Worm (Caenorhabditis elegans): ENCODE measurements around the gene ger-1.
A peak's percentile ranks its signal among the peaks of the same experiment; 100 is the strongest.

- TF ChIP-seq lin-35 (GFP tag; optimal IDR thresholded peaks at IDR 0.05) (no peak), ZK185.1 (tag; optimal IDR thresholded peaks at IDR 0.05; ENCODE audit: poor library complexity, severe bottlenecking) (no peak), unc-62 (GFP tag; optimal IDR thresholded peaks at IDR 0.05) (no peak), nhr-27 (tag; optimal IDR thresholded peaks at IDR 0.05) (no peak), chd-7 (tag; optimal IDR thresholded peaks at IDR 0.05) (no peak), let-526 (GFP tag; IDR thresholded peaks at IDR 0.05) (no peak), B0261.1 (tag; optimal IDR thresholded peaks at IDR 0.05) (no peak), dpl-1 (GFP tag; optimal IDR thresholded peaks at IDR 0.05) (peak; percentile 27), snpc-4 (GFP tag; optimal IDR thresholded peaks at IDR 0.05) (no peak), snpc-4 (tag; optimal IDR thresholded peaks at IDR 0.05) (no peak), ceh-91 (GFP tag; IDR thresholded peaks at IDR 0.05) (no peak)
Observed at ce11 chrIII:7084908-7085307, 17.6 kb upstream of the ger-1 start, which contains the start of gene tofu-7.

Measured in whole organism, young adult.